Fruit fly (Drosophila melanogaster): Measurements from ENCODE around the gene Cyp4g1.

Gene Cyp4g1

DNA sequence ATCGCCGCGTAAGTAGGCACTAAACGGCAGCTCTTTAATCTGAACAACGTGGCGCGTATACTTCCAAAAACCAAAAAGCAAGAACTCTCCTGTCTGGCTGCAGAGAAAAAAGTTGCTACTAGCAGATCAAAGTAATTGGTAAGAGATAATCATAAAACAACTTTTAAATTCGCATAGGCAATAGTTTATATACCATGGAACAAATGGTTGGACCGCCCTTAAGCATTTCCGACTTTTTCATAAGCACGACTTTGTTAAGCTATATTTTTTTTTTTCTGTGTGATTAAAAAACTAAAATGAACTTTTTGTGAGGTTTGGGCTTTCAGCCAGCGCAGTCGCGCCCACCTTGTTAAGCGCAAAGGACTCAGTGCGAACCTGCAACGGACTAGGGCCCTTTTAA is 43.6 kb downstream of the Cyp4g1 start:
- no peak for TF ChIP-seq CG17801 (GFP tag; optimal IDR thresholded peaks at IDR 0.05; ENCODE audit: partially characterized antibody)

DNA sequence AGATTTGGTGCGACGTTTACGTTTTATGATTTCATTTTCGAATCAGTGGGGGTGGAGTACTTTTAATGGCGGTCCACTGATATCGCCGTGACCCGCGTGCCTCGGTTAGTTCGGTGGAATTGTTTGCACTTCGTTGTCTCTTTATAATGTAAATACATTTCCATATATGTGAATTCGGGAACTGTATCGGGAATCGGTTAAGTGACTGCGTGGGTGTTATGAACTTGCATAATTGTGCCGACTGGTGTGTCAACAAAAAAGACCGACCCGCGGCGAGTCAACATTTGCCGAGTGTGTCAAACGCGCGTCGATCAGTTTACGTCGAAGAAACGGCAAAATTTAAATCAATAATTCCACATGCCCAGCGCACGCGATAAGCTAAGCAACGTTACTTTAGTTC is 45.8 kb downstream of the Cyp4g1 start:
- TF ChIP-seq CG17801 (GFP tag; optimal IDR thresholded peaks at IDR 0.05; ENCODE audit: partially characterized antibody): no peak

Data from ovary, adult (tissue).